Worm (Caenorhabditis elegans) whole organism, early embryonic: Measurements from ENCODE around the gene wah-1.

Experiments
- B0310.2 ChIP-seq: sonication (generic microtip); optimal IDR thresholded peaks from 2 replicates; lab custom pipeline; 2016; ENCODE audit warnings: mild to moderate bottlenecking, missing genetic modification characterization, missing compliant biosample characterization
- F13C5.2 ChIP-seq: sonication (generic microtip); optimal IDR thresholded peaks from 2 replicates; lab custom pipeline; 2017; ENCODE audit warnings: mild to moderate bottlenecking, missing genetic modification characterization, inconsistent platforms, missing compliant biosample characterization
- aly-1 ChIP-seq: sonication (generic microtip); optimal IDR thresholded peaks from 2 replicates; lab custom pipeline; 2016; ENCODE audit warnings: missing genetic modification characterization, missing compliant biosample characterization
- ama-1 ChIP-seq: fragments of 150-350 bp; optimal IDR thresholded peaks from 2 replicates; lab custom pipeline; 2014
- ceh-13 ChIP-seq: fragments of 200-800 bp; sonication (Bioruptor generic); optimal IDR thresholded peaks from 2 replicates; lab custom pipeline; 2018; ENCODE audit warnings: mild to moderate bottlenecking, missing genetic modification characterization, missing compliant biosample characterization
- ceh-36 ChIP-seq: sonication (generic microtip); optimal IDR thresholded peaks from 2 replicates; lab custom pipeline; 2016; ENCODE audit warnings: missing genetic modification characterization, inconsistent platforms, missing compliant biosample characterization
- ets-7 ChIP-seq: sonication (generic microtip); optimal IDR thresholded peaks from 2 replicates; lab custom pipeline; 2016; ENCODE audit warnings: missing genotype, missing genetic modification characterization, missing compliant biosample characterization
- flt-1 ChIP-seq: fragments of 200-800 bp; sonication (Bioruptor generic); IDR thresholded peaks from 2 replicates; pipeline ENCODE4 v1.3.6; 2022; ENCODE audit warnings: missing genetic modification characterization, missing compliant biosample characterization
- hmbx-1 ChIP-seq: sonication (generic microtip); optimal IDR thresholded peaks from 2 replicates; lab custom pipeline; 2016; ENCODE audit warnings: mild to moderate bottlenecking, missing genetic modification characterization, missing compliant biosample characterization
- hmg-4 ChIP-seq: fragments of 200-800 bp; sonication (Bioruptor generic); optimal IDR thresholded peaks from 2 replicates; lab custom pipeline; 2018; ENCODE audit warnings: mild to moderate bottlenecking, missing genetic modification characterization, missing compliant biosample characterization
- hnd-1 ChIP-seq: sonication (generic microtip); optimal IDR thresholded peaks from 2 replicates; lab custom pipeline; 2016; ENCODE audit warnings: missing genetic modification characterization, missing compliant biosample characterization
- pes-1 ChIP-seq: fragments of 200-800 bp; sonication (Bioruptor generic); IDR thresholded peaks from 2 replicates; pipeline ENCODE4 v1.3.6; 2022; ENCODE audit warnings: missing genetic modification reagents, missing genetic modification characterization, missing compliant biosample characterization
- scrt-1 ChIP-seq: fragments of 200-800 bp; sonication (Bioruptor generic); IDR thresholded peaks from 2 replicates; pipeline ENCODE4 v1.3.6; 2022; ENCODE audit warnings: missing genetic modification characterization, missing compliant biosample characterization
- sea-1 ChIP-seq: fragments of 200-800 bp; sonication (Bioruptor generic); conservative IDR thresholded peaks from 2 replicates; pipeline ENCODE4 v1.3.6; 2022; ENCODE audit warnings: missing genetic modification characterization, missing compliant biosample characterization
- tbx-11 ChIP-seq: fragments of 200-800 bp; sonication (Bioruptor generic); IDR thresholded peaks from 2 replicates; pipeline ENCODE4 v1.3.6; 2022; ENCODE audit warnings: missing genetic modification characterization, missing compliant biosample characterization
- tbx-37 ChIP-seq: fragments of 200-800 bp; sonication (Bioruptor generic); conservative IDR thresholded peaks from 2 replicates; pipeline ENCODE4 v1.3.6; 2022; ENCODE audit warnings: missing genetic modification reagents, missing genetic modification characterization, missing compliant biosample characterization
- tra-4 ChIP-seq: sonication (generic microtip); optimal IDR thresholded peaks from 2 replicates; lab custom pipeline; 2017; ENCODE audit warnings: missing genetic modification characterization, missing compliant biosample characterization

Gene wah-1

ce11 chrIII:11951111-11951510, 38.9 kb upstream of the wah-1 start:
- TF ChIP-seq B0310.2 (tag; lab: Kevin White, UChicago) (no peak), tbx-37 (GFP tag; lab: Robert Waterston, UW) (no peak), hmg-4 (no peak), tra-4 (tag; lab: Kevin White, UChicago) (no peak), pes-1 (no peak), ceh-13 (GFP tag; lab: Kevin White, UChicago) (no peak), aly-1 (tag; lab: Kevin White, UChicago) (no peak), sea-1 (no peak), ama-1 (lab: Kevin White, UChicago) (no peak), F13C5.2 (tag; lab: Kevin White, UChicago) (no peak), tbx-11 (GFP tag; lab: Robert Waterston, UW) (no peak), hmbx-1 (tag; lab: Kevin White, UChicago) (no peak), scrt-1 (GFP tag; lab: Robert Waterston, UW) (no peak)

- TF ChIP-seq ceh-13 (GFP tag; lab: Kevin White, UChicago) (no peak), aly-1 (tag; lab: Kevin White, UChicago) (no peak), sea-1 (no peak), scrt-1 (GFP tag; lab: Robert Waterston, UW) (no peak), ama-1 (lab: Kevin White, UChicago) (no peak), tbx-37 (GFP tag; lab: Robert Waterston, UW) (no peak), hmg-4 (no peak), tra-4 (tag; lab: Kevin White, UChicago) (no peak), F13C5.2 (tag; lab: Kevin White, UChicago) (no peak), ets-7 (tag; lab: Kevin White, UChicago) (no peak), hmbx-1 (tag; lab: Kevin White, UChicago) (no peak), ceh-36 (tag; lab: Kevin White, UChicago) (no peak), flt-1 (GFP tag; lab: Robert Waterston, UW) (no peak), hnd-1 (no peak), pes-1 (no peak), B0310.2 (tag; lab: Kevin White, UChicago) (no peak), tbx-11 (GFP tag; lab: Robert Waterston, UW) (no peak)
These were observed 35.8 kb upstream of the wah-1 start for ce11 chrIII:11954150-11954549.

- TF ChIP-seq hmg-4 (no peak), F13C5.2 (tag; lab: Kevin White, UChicago) (no peak), hmbx-1 (tag; lab: Kevin White, UChicago) (no peak)
These were observed 29.9 kb upstream of the wah-1 start, which contains the start of gene top-3 for ce11 chrIII:11960080-11960479. top-3 (minus strand) TSS chrIII:11960180.

ce11 chrIII:11971342-11971741, 18.6 kb upstream of the wah-1 start, which contains the start of gene Y56A3A.28:
Y56A3A.28 (minus strand) TSS chrIII:11971374.
- TF ChIP-seq scrt-1 (GFP tag; lab: Robert Waterston, UW) (no peak), B0310.2 (tag; lab: Kevin White, UChicago) (no peak), ets-7 (tag; lab: Kevin White, UChicago) (no peak), ceh-36 (tag; lab: Kevin White, UChicago) (no peak), aly-1 (tag; lab: Kevin White, UChicago) (no peak), tra-4 (tag; lab: Kevin White, UChicago) (no peak), tbx-11 (GFP tag; lab: Robert Waterston, UW) (no peak), tbx-37 (GFP tag; lab: Robert Waterston, UW) (no peak), hnd-1 (no peak), F13C5.2 (tag; lab: Kevin White, UChicago) (no peak), ceh-13 (GFP tag; lab: Kevin White, UChicago) (no peak), hmbx-1 (tag; lab: Kevin White, UChicago) (no peak), flt-1 (GFP tag; lab: Robert Waterston, UW) (no peak), ama-1 (lab: Kevin White, UChicago) (no peak), pes-1 (no peak), hmg-4 (no peak), sea-1 (no peak)

- TF ChIP-seq F13C5.2 (tag; lab: Kevin White, UChicago) (no peak), tra-4 (tag; lab: Kevin White, UChicago) (no peak), flt-1 (GFP tag; lab: Robert Waterston, UW) (no peak), ama-1 (lab: Kevin White, UChicago) (no peak), hnd-1 (no peak), aly-1 (tag; lab: Kevin White, UChicago) (no peak), hmg-4 (no peak), sea-1 (no peak), tbx-11 (GFP tag; lab: Robert Waterston, UW) (no peak), hmbx-1 (tag; lab: Kevin White, UChicago) (no peak), ets-7 (tag; lab: Kevin White, UChicago) (no peak), pes-1 (no peak), ceh-13 (GFP tag; lab: Kevin White, UChicago) (no peak), tbx-37 (GFP tag; lab: Robert Waterston, UW) (no peak), ceh-36 (tag; lab: Kevin White, UChicago) (no peak), B0310.2 (tag; lab: Kevin White, UChicago) (no peak), scrt-1 (GFP tag; lab: Robert Waterston, UW) (no peak)
These were observed 16.0 kb upstream of the wah-1 start, which contains the start of gene ung-1 for ce11 chrIII:11973996-11974395. ung-1 (minus strand) TSS chrIII:11974096.

- TF ChIP-seq ceh-13 (GFP tag; lab: Kevin White, UChicago) (no peak), pes-1 (no peak), F13C5.2 (tag; lab: Kevin White, UChicago) (no peak), sea-1 (no peak), flt-1 (GFP tag; lab: Robert Waterston, UW) (no peak), tbx-11 (GFP tag; lab: Robert Waterston, UW) (no peak), tbx-37 (GFP tag; lab: Robert Waterston, UW) (no peak), aly-1 (tag; lab: Kevin White, UChicago) (no peak), tra-4 (tag; lab: Kevin White, UChicago) (no peak), ama-1 (lab: Kevin White, UChicago) (no peak), hmbx-1 (tag; lab: Kevin White, UChicago) (no peak), scrt-1 (GFP tag; lab: Robert Waterston, UW) (no peak), hmg-4 (no peak), B0310.2 (tag; lab: Kevin White, UChicago) (no peak), ets-7 (tag; lab: Kevin White, UChicago) (no peak), hnd-1 (no peak)
These were observed 15.6 kb upstream of the wah-1 start, which contains the start of gene Y56A3A.31 for ce11 chrIII:11974414-11974813. Y56A3A.31 (plus strand) TSS chrIII:11974477.
